Worm (Caenorhabditis elegans) whole organism, L3 larva: ENCODE measurements around the gene Y54G2A.41.
"Not testable (repeated sequence)": the region's sequence is repeated elsewhere in the genome, so short reads cannot be mapped to it uniquely, and the experiment has no call there.

Experiments used
- ama-1 ChIP-seq: fragments of 150-350 bp; optimal IDR thresholded peaks from 2 replicates; lab custom pipeline; 2018
- egl-27 ChIP-seq: sonication (generic microtip); optimal IDR thresholded peaks from 4 replicates; lab custom pipeline; 2017; ENCODE audit warnings: missing biosample characterization, missing genetic modification reagents, missing genetic modification characterization
- jun-1 ChIP-seq: fragments of 150-350 bp; optimal IDR thresholded peaks from 2 replicates; lab custom pipeline; 2014; ENCODE audit warnings: missing biosample characterization, missing genetic modification reagents, missing genetic modification characterization
- lin-15B ChIP-seq: fragments of 150-350 bp; optimal IDR thresholded peaks from 2 replicates; lab custom pipeline; 2014; ENCODE audit warnings: missing biosample characterization, missing genetic modification characterization
- nfya-1 ChIP-seq: sonication (generic microtip); optimal IDR thresholded peaks from 2 replicates; lab custom pipeline; 2017; ENCODE audit warnings: missing genetic modification characterization, mild to moderate bottlenecking, missing compliant biosample characterization, antibody characterized with exemption, moderate library complexity; ENCODE audit not compliant: insufficient read depth
- nhr-11 ChIP-seq: fragments of 150-350 bp; optimal IDR thresholded peaks from 2 replicates; lab custom pipeline; 2014; ENCODE audit warnings: missing biosample characterization, missing genetic modification characterization
- nhr-28 ChIP-seq: fragments of 150-350 bp; optimal IDR thresholded peaks from 2 replicates; lab custom pipeline; 2014; ENCODE audit warnings: missing biosample characterization, missing genetic modification characterization
- sea-2 ChIP-seq: fragments of 150-350 bp; sonication (generic microtip); optimal IDR thresholded peaks from 4 replicates; lab custom pipeline; 2014; ENCODE audit warnings: missing biosample characterization, missing genetic modification reagents, missing genetic modification characterization
- ztf-4 ChIP-seq: fragments of 150-350 bp; optimal IDR thresholded peaks from 2 replicates; lab custom pipeline; 2014; ENCODE audit warnings: missing biosample characterization, missing genetic modification characterization

DNA sequence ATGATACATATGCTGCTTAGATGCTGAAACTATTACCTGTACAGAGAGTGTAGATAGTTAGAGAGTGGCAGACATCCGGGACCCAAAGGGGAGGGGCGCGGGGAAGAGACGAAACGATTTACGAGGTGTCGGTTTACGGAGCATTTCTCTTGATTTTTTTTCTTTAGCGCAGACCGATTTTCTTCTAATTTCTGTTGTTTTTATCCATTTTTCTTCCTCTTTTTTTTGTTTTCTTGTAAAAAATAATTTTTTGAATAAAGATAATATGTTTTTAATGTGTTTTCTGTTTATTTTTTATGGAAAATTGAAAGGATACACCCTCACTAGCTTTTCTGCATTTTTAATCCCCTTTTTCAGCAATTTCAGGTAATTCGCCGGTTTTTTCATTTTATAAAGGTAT is 26.2 kb downstream of the Y54G2A.41 start, which contains the start of gene Y54G2A.72:
- not testable (repeated sequence) for TF ChIP-seq ama-1 (lab: Kevin White, UChicago); jun-1 (tag; lab: Kevin White, UChicago); lin-15B (tag; lab: Kevin White, UChicago); sea-2 (GFP tag; lab: Kevin White, UChicago); nhr-11 (tag; lab: Kevin White, UChicago); nfya-1 (tag; lab: Kevin White, UChicago); egl-27 (tag; lab: Kevin White, UChicago); ztf-4 (tag; lab: Kevin White, UChicago); nhr-28 (tag; lab: Kevin White, UChicago)
